Worm (Caenorhabditis elegans): ENCODE data around the gene math-26.

DNA sequence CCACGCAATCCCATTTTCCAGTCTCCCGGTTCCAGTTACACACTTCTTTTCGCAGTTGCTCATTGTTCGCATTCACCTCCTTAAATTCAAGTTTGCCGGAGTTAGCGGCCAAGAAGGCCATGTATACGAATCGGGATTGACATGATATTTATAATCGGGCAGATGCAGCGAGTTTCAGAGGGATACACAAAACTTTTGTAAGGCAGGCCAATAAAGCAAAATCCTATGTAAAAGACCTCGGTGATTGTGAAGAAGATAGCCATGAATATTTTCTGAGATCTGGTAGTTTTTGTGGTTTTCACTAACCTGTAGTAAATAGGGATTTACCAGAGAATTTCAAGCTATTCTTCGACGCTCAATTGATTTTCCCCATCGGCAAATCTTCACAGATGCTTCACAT is 4.7 kb upstream of the math-26 start:
- no peak for TF ChIP-seq hmbx-1 (tag; optimal IDR thresholded peaks at IDR 0.05)
- no peak for TF ChIP-seq ama-1 (optimal IDR thresholded peaks at IDR 0.05)
